Worm (Caenorhabditis elegans) whole organism, young adult: ENCODE results near the gene F08D12.2.

Source experiments
- B0019.2 ChIP-seq: fragments of 200-800 bp; sonication (Bioruptor generic); conservative IDR thresholded peaks from 2 replicates; pipeline ENCODE4 v1.3.6; 2022; ENCODE audit warnings: missing genetic modification reagents, missing genetic modification characterization, missing compliant biosample characterization
- B0035.1 ChIP-seq: sonication (generic microtip); optimal IDR thresholded peaks from 2 replicates; lab custom pipeline; 2016; ENCODE audit warnings: missing genetic modification characterization, mild to moderate bottlenecking, missing compliant biosample characterization, missing genotype, missing genetic modification reagents
- B0261.1 ChIP-seq: sonication (generic microtip); optimal IDR thresholded peaks from 2 replicates; lab custom pipeline; 2016; ENCODE audit warnings: mild to moderate bottlenecking, missing genetic modification characterization, moderate library complexity, missing compliant biosample characterization
- F10E7.11 ChIP-seq: sonication (generic microtip); optimal IDR thresholded peaks from 2 replicates; lab custom pipeline; 2017; ENCODE audit warnings: mild to moderate bottlenecking, missing genetic modification characterization, moderate library complexity, missing compliant biosample characterization
- Y53F4B.3 ChIP-seq: fragments of 200-800 bp; sonication (Bioruptor generic); IDR thresholded peaks from 2 replicates; pipeline ENCODE4 v1.3.6; 2022; ENCODE audit warnings: missing genetic modification reagents, missing genetic modification characterization, missing compliant biosample characterization
- Y53G8AR.9 ChIP-seq: fragments of 200-800 bp; sonication (Bioruptor generic); conservative IDR thresholded peaks from 2 replicates; pipeline ENCODE4 v1.3.6; 2022; ENCODE audit warnings: missing genetic modification reagents, missing genetic modification characterization, missing compliant biosample characterization
- akir-1 ChIP-seq: fragments of 200-800 bp; sonication (Bioruptor generic); optimal IDR thresholded peaks from 2 replicates; lab custom pipeline; 2018; ENCODE audit warnings: mild to moderate bottlenecking, missing genetic modification characterization, moderate library complexity, missing compliant biosample characterization
- aptf-3 ChIP-seq: fragments of 200-800 bp; sonication (Bioruptor generic); IDR thresholded peaks from 2 replicates; pipeline ENCODE4 v1.3.6; 2022; ENCODE audit warnings: missing genetic modification characterization, missing compliant biosample characterization
- atf-7 ChIP-seq: sonication (generic microtip); optimal IDR thresholded peaks from 2 replicates; lab custom pipeline; 2017; ENCODE audit warnings: mild to moderate bottlenecking, missing genetic modification characterization, missing compliant biosample characterization
- athp-1 ChIP-seq: sonication (generic microtip); optimal IDR thresholded peaks from 2 replicates; lab custom pipeline; 2017; ENCODE audit warnings: mild to moderate bottlenecking, missing genetic modification characterization, missing compliant biosample characterization
- bed-2 ChIP-seq: fragments of 200-800 bp; sonication (Bioruptor generic); IDR thresholded peaks from 2 replicates; pipeline ENCODE4 v1.3.6; 2022; ENCODE audit warnings: missing genetic modification reagents, missing genetic modification characterization, missing compliant biosample characterization
- ceh-100 ChIP-seq: fragments of 200-800 bp; sonication (Bioruptor generic); IDR thresholded peaks from 2 replicates; pipeline ENCODE4 v1.3.6; 2022; ENCODE audit warnings: missing genetic modification reagents, missing genetic modification characterization, missing compliant biosample characterization
- ceh-40 ChIP-seq: fragments of 200-800 bp; sonication (Bioruptor generic); IDR thresholded peaks from 2 replicates; pipeline ENCODE4 v1.3.6; 2022; ENCODE audit warnings: missing genetic modification characterization, missing compliant biosample characterization
- chd-7 ChIP-seq: sonication (generic microtip); optimal IDR thresholded peaks from 2 replicates; lab custom pipeline; 2016; ENCODE audit warnings: mild to moderate bottlenecking, missing genetic modification characterization, moderate library complexity, missing compliant biosample characterization
- die-1 ChIP-seq: sonication (generic microtip); optimal IDR thresholded peaks from 2 replicates; lab custom pipeline; 2016; ENCODE audit warnings: missing genotype, mild to moderate bottlenecking, missing genetic modification characterization, missing compliant biosample characterization
- dpff-1 ChIP-seq: sonication (generic microtip); optimal IDR thresholded peaks from 2 replicates; lab custom pipeline; 2017; ENCODE audit warnings: mild to moderate bottlenecking, missing genetic modification characterization, missing compliant biosample characterization
- egl-44 ChIP-seq: fragments of 200-800 bp; sonication (Bioruptor generic); IDR thresholded peaks from 2 replicates; pipeline ENCODE4 v1.3.6; 2022; ENCODE audit warnings: missing genetic modification reagents, missing genetic modification characterization, missing compliant biosample characterization
- gei-17 ChIP-seq: fragments of 200-800 bp; sonication (Bioruptor generic); optimal IDR thresholded peaks from 2 replicates; lab custom pipeline; 2018; ENCODE audit warnings: mild to moderate bottlenecking, missing genetic modification characterization, missing compliant biosample characterization
- him-1 ChIP-seq: sonication (generic microtip); optimal IDR thresholded peaks from 2 replicates; lab custom pipeline; 2016; ENCODE audit warnings: missing genotype, missing genetic modification reagents, missing genetic modification characterization, missing compliant biosample characterization
- hlh-26 ChIP-seq: fragments of 200-800 bp; sonication (Bioruptor generic); conservative IDR thresholded peaks from 2 replicates; pipeline ENCODE4 v1.3.6; 2022; ENCODE audit warnings: missing genetic modification reagents, missing genetic modification characterization, missing compliant biosample characterization
- hrde-1 ChIP-seq: sonication (generic microtip); optimal IDR thresholded peaks from 2 replicates; lab custom pipeline; 2016; ENCODE audit warnings: missing genetic modification characterization, mild to moderate bottlenecking, missing compliant biosample characterization, moderate library complexity, missing genotype, missing genetic modification reagents, borderline replicate concordance
- let-526 ChIP-seq: fragments of 200-800 bp; sonication (Bioruptor generic); IDR thresholded peaks from 2 replicates; pipeline ENCODE4 v1.3.6; 2022; ENCODE audit warnings: missing genetic modification reagents, missing genetic modification characterization, missing compliant biosample characterization
- let-607 ChIP-seq, 2 experiments: fragments of 200-800 bp in 1 of 2; sonication (Bioruptor generic) in 1 of 2; sonication (generic microtip) in 1 of 2; optimal IDR thresholded peaks; 2 replicates each; lab custom pipeline; 2016 to 2018; ENCODE audit warnings: mild to moderate bottlenecking in 2 of 2, missing compliant biosample characterization in 2 of 2, missing genetic modification characterization in 2 of 2, moderate library complexity in 2 of 2, missing genotype in 1 of 2
- madf-6 ChIP-seq: fragments of 200-800 bp; sonication (Bioruptor generic); IDR thresholded peaks from 2 replicates; pipeline ENCODE4 v1.3.6; 2022; ENCODE audit warnings: missing genetic modification reagents, missing genetic modification characterization, missing compliant biosample characterization
- madf-8 ChIP-seq: fragments of 200-800 bp; sonication (Bioruptor generic); conservative IDR thresholded peaks from 2 replicates; pipeline ENCODE4 v1.3.6; 2022; ENCODE audit warnings: missing genetic modification reagents, missing genetic modification characterization, missing compliant biosample characterization
- mcd-1 ChIP-seq: fragments of 200-800 bp; sonication (Bioruptor generic); IDR thresholded peaks from 2 replicates; pipeline ENCODE4 v1.3.6; 2022; ENCODE audit warnings: missing genetic modification reagents, missing genetic modification characterization, missing compliant biosample characterization
- mel-28 ChIP-seq: sonication (generic microtip); optimal IDR thresholded peaks from 2 replicates; lab custom pipeline; 2016; ENCODE audit warnings: borderline replicate concordance, mild to moderate bottlenecking, missing genetic modification characterization, missing compliant biosample characterization
- nfya-2 ChIP-seq: fragments of 200-800 bp; sonication (Bioruptor generic); IDR thresholded peaks from 2 replicates; pipeline ENCODE4 v1.3.6; 2022; ENCODE audit warnings: missing genetic modification reagents, missing genetic modification characterization, missing compliant biosample characterization
- nhr-80 ChIP-seq: sonication (generic microtip); optimal IDR thresholded peaks from 2 replicates; lab custom pipeline; 2016; ENCODE audit warnings: missing genetic modification characterization, missing compliant biosample characterization
- snpc-1.1 ChIP-seq: sonication (generic microtip); optimal IDR thresholded peaks from 2 replicates; lab custom pipeline; 2017; ENCODE audit warnings: missing genetic modification characterization, mild to moderate bottlenecking, missing compliant biosample characterization, antibody characterized with exemption, moderate library complexity, missing genotype, missing genetic modification reagents; ENCODE audit not compliant: insufficient read depth
- snpc-4 ChIP-seq, 5 experiments: fragments of 150-350 bp in 1 of 5; sonication (generic microtip) in 4 of 5; optimal IDR thresholded peaks; 2 replicates each; lab custom pipeline; 2014 to 2018; ENCODE audit warnings: missing genetic modification characterization in 5 of 5, missing biosample characterization in 3 of 5, antibody characterized with exemption in 2 of 5, mild to moderate bottlenecking in 2 of 5, missing compliant biosample characterization in 2 of 5, missing genotype in 2 of 5, moderate library complexity in 2 of 5, missing genetic modification reagents in 1 of 5
- sptf-2 ChIP-seq: fragments of 200-800 bp; sonication (Bioruptor generic); optimal IDR thresholded peaks from 2 replicates; lab custom pipeline; 2018; ENCODE audit warnings: mild to moderate bottlenecking, missing genetic modification characterization, missing compliant biosample characterization
- xnd-1 ChIP-seq: sonication (generic microtip); optimal IDR thresholded peaks from 2 replicates; lab custom pipeline; 2016; ENCODE audit warnings: missing genotype, missing genetic modification reagents, missing genetic modification characterization, missing compliant biosample characterization
- zim-3 ChIP-seq: sonication (generic microtip); optimal IDR thresholded peaks from 2 replicates; lab custom pipeline; 2017; ENCODE audit warnings: mild to moderate bottlenecking, missing genetic modification characterization, moderate library complexity, missing compliant biosample characterization
- ztf-22 ChIP-seq: fragments of 200-800 bp; sonication (Bioruptor generic); optimal IDR thresholded peaks from 2 replicates; lab custom pipeline; 2018; ENCODE audit warnings: mild to moderate bottlenecking, missing genetic modification characterization, moderate library complexity, missing compliant biosample characterization
- ztf-26 ChIP-seq: sonication (generic microtip); optimal IDR thresholded peaks from 2 replicates; lab custom pipeline; 2017; ENCODE audit warnings: missing genetic modification characterization, missing compliant biosample characterization
- ztf-6 ChIP-seq: fragments of 200-800 bp; sonication (Bioruptor generic); IDR thresholded peaks from 2 replicates; pipeline ENCODE4 v1.3.6; 2022; ENCODE audit warnings: missing genetic modification reagents, missing genetic modification characterization, missing compliant biosample characterization

The F08D12.2 gene

DNA sequence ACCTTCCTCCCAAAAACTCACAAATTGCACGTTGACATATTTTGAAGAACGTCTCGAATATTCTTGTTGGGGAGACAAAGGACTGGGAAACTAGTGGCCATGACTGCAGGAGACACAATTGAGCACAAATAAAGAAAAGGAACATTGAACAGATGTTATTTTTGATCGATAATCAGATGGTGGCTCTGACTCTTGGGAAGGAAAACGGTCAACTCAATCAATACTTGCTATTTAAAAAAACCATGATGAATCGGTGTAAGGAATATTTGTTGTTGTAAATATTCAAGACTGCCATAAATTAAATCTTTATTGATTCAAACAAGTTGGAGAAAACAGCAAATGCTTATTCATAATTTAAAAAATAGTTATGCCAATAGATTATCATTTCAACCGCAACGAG is 10.7 kb upstream of the F08D12.2 start, which contains the start of gene fbxb-105:
Gene fbxb-105, minus strand, starts transcription at position 101 of the 400 bp plus-strand sequence.
- TF ChIP-seq let-607 (tag; optimal IDR thresholded peaks at IDR 0.05; lab: Kevin White, UChicago) (no peak), mcd-1 (no peak), ztf-26 (tag; lab: Kevin White, UChicago) (no peak), ztf-22 (GFP tag; lab: Kevin White, UChicago) (no peak), xnd-1 (tag; lab: Kevin White, UChicago) (no peak), B0035.1 (no peak), die-1 (tag; lab: Kevin White, UChicago) (no peak), mel-28 (tag; lab: Kevin White, UChicago) (no peak), let-526 (GFP tag; lab: Robert Waterston, UW) (no peak), madf-6 (GFP tag; lab: Robert Waterston, UW) (no peak), sptf-2 (GFP tag; lab: Kevin White, UChicago) (no peak), hlh-26 (GFP tag; lab: Robert Waterston, UW) (no peak), nfya-2 (no peak), gei-17 (GFP tag; lab: Kevin White, UChicago) (no peak), F10E7.11 (no peak)

DNA sequence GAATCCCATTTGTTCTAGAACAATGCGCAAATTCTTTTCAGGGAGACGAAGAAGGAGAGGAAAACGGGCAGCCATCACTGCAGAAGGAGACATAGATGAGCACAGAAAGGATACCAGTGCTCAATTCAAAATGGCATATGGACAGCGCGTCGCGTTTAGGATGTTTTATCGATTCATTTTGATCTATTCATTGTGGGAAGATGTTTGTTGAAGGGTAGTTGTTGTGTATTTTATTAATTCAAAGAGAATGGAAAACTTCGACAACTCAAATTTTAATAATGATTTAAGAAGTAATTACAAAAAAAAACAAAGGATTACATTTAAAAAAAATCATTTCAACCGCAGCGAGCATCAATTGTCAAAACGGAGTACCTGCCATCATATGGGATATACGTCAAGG is 9.3 kb upstream of the F08D12.2 start, which contains the start of gene sdz-10:
Gene sdz-10, minus strand, starts transcription at position 101 of the 400 bp plus-strand sequence.
- TF ChIP-seq nhr-80 (no peak), die-1 (tag; lab: Kevin White, UChicago) (no peak), snpc-4 (GFP tag; optimal IDR thresholded peaks at IDR 0.05; lab: Kevin White, UChicago) (no peak), snpc-4 (tag; optimal IDR thresholded peaks at IDR 0.05; lab: Kevin White, UChicago) (no peak), let-526 (GFP tag; lab: Robert Waterston, UW) (no peak), atf-7 (tag; lab: Kevin White, UChicago) (no peak), him-1 (tag; lab: Kevin White, UChicago) (no peak), chd-7 (tag; lab: Kevin White, UChicago) (no peak), egl-44 (GFP tag; lab: Robert Waterston, UW) (no peak), dpff-1 (tag; lab: Kevin White, UChicago) (no peak), snpc-1.1 (no peak), hrde-1 (no peak)

ce11 chrII:2773534-2773933 is 7.9 kb upstream of the F08D12.2 start, which contains the start of gene sdz-9:
Gene sdz-9 (minus strand): TSS chrII:2773634.
- TF ChIP-seq zim-3 (no peak), Y53G8AR.9 (no peak), aptf-3 (GFP tag; lab: Robert Waterston, UW) (no peak), Y53F4B.3 (GFP tag; lab: Robert Waterston, UW) (no peak), B0019.2 (no peak), let-607 (tag; optimal IDR thresholded peaks at IDR 0.05; lab: Kevin White, UChicago) (no peak), ceh-100 (GFP tag; lab: Robert Waterston, UW) (no peak), atf-7 (tag; lab: Kevin White, UChicago) (no peak), madf-8 (GFP tag; lab: Robert Waterston, UW) (no peak), akir-1 (GFP tag; lab: Kevin White, UChicago) (no peak), athp-1 (tag; lab: Kevin White, UChicago) (no peak), B0261.1 (tag; lab: Kevin White, UChicago) (no peak), ceh-40 (no peak), ztf-6 (GFP tag; lab: Robert Waterston, UW) (no peak), bed-2 (GFP tag; lab: Robert Waterston, UW) (no peak), hrde-1 (no peak)
- TF ChIP-seq, all 124 proteins: peak for 0
